Fruit fly (Drosophila melanogaster): ENCODE results near the gene disco-r.
A peak's percentile ranks its signal among the peaks of the same experiment; 100 is the strongest.

Gene disco-r

DNA sequence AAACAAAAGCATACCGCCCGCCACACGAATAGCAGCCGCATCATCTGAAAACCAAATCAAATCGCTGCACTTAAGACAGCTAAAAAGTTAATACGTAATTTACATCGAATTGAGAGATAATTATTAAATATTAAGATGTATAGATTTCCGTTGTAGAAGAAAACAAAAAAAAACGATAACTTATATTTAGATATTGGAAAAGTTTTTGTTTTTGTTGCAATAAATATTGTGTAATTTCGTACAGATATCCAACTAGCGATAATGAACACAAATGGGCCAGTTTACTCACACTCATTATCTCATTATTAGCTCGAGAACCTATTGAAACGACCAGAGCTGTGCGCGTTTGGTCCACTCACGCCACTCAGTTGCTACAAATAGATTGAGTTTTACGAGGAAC, 8.2 kb downstream of the disco-r start (continued):
- TF ChIP-seq CG6683 (GFP tag; optimal IDR thresholded peaks at IDR 0.05) (peak; percentile 13), zf30C (GFP tag; optimal IDR thresholded peaks at IDR 0.05) (no peak), Nf-YB (GFP tag; optimal IDR thresholded peaks at IDR 0.05) (peak; percentile 72), ssp (GFP tag; IDR thresholded peaks at IDR 0.05) (peak; percentile 48), pum (GFP tag; optimal IDR thresholded peaks at IDR 0.05) (peak; percentile 21), dan (GFP tag; IDR thresholded peaks at IDR 0.05) (no peak), gcm2 (GFP tag; optimal IDR thresholded peaks at IDR 0.05) (no peak), tio (GFP tag; optimal IDR thresholded peaks at IDR 0.05) (no peak), slou (GFP tag; optimal IDR thresholded peaks at IDR 0.05) (no peak), Ssrp (tag; optimal IDR thresholded peaks at IDR 0.05) (peak; percentile 70), fd64A (GFP tag; optimal IDR thresholded peaks at IDR 0.05) (no peak), bab2 (GFP tag; optimal IDR thresholded peaks at IDR 0.05) (peak; percentile 14), HHEX (GFP tag; optimal IDR thresholded peaks at IDR 0.05) (peak; percentile 60), CG10267 (tag; optimal IDR thresholded peaks at IDR 0.05) (peak; percentile 73), Sry-β (GFP tag; optimal IDR thresholded peaks at IDR 0.05) (peak; percentile 8), MTF-1 (GFP tag; optimal IDR thresholded peaks at IDR 0.05; ENCODE audit: borderline replicate concordance) (peak; percentile 21), Chrac-16 (GFP tag; optimal IDR thresholded peaks at IDR 0.05) (peak; percentile 44), CG14710 (tag; optimal IDR thresholded peaks at IDR 0.05) (peak; percentile 82), Fer1 (GFP tag; optimal IDR thresholded peaks at IDR 0.05) (peak; percentile 22), gt (GFP tag; IDR thresholded peaks at IDR 0.05) (no peak), Hr39 (optimal IDR thresholded peaks at IDR 0.05) (no peak), rib (GFP tag; IDR thresholded peaks at IDR 0.05) (no peak), z (GFP tag; IDR thresholded peaks at IDR 0.05) (no peak), salm (tag; optimal IDR thresholded peaks at IDR 0.05) (peak; percentile 52), Aef1 (GFP tag; IDR thresholded peaks at IDR 0.05) (peak; percentile 28; the same call in 1 of the 3 replicates), lbe (GFP tag; optimal IDR thresholded peaks at IDR 0.05) (no peak), Awh (GFP tag; IDR thresholded peaks at IDR 0.05) (no peak), usp (GFP tag; optimal IDR thresholded peaks at IDR 0.05) (no peak), Stat92E (GFP tag; optimal IDR thresholded peaks at IDR 0.05) (peak in 1 of 3 experiments; percentile 44), jumu (GFP tag; optimal IDR thresholded peaks at IDR 0.05) (no peak), hkb (optimal IDR thresholded peaks at IDR 0.05) (no peak), hkb (GFP tag; IDR thresholded peaks at IDR 0.05) (peak; percentile 54), dm (GFP tag; optimal IDR thresholded peaks at IDR 0.05) (no peak), MESR4 (GFP tag; optimal IDR thresholded peaks at IDR 0.05) (no peak), CG34376 (GFP tag; optimal IDR thresholded peaks at IDR 0.05) (no peak), CG18764 (GFP tag; optimal IDR thresholded peaks at IDR 0.05) (no peak), sug (tag; optimal IDR thresholded peaks at IDR 0.05) (peak; percentile 33), pan (optimal IDR thresholded peaks at IDR 0.05) (no peak), pan (GFP tag; optimal IDR thresholded peaks at IDR 0.05 in 1 of 2, IDR thresholded peaks at IDR 0.05 in 1 of 2) (no peak), shn (GFP tag; optimal IDR thresholded peaks at IDR 0.05) (no peak), gce (GFP tag; IDR thresholded peaks at IDR 0.05) (no peak), CG10321 (GFP tag; IDR thresholded peaks at IDR 0.05) (no peak), Bteb2 (GFP tag; optimal IDR thresholded peaks at IDR 0.05) (no peak), CG9437 (GFP tag; optimal IDR thresholded peaks at IDR 0.05) (peak; percentile 80), br (optimal IDR thresholded peaks at IDR 0.05) (no peak), CG12071 (GFP tag; optimal IDR thresholded peaks at IDR 0.05) (no peak), CG7786 (GFP tag; optimal IDR thresholded peaks at IDR 0.05) (no peak), sc (optimal IDR thresholded peaks at IDR 0.05) (no peak), sc (GFP tag; optimal IDR thresholded peaks at IDR 0.05) (peak; percentile 73), PHDP (tag; optimal IDR thresholded peaks at IDR 0.05) (peak; percentile 76), CG12744 (GFP tag; optimal IDR thresholded peaks at IDR 0.05) (no peak), Xrp1 (GFP tag; IDR thresholded peaks at IDR 0.05) (peak; percentile 66), CG9932 (GFP tag; IDR thresholded peaks at IDR 0.05) (no peak), run (tag; optimal IDR thresholded peaks at IDR 0.05) (peak; percentile 22)

All from whole organism, embryonic.